Fruit fly (Drosophila melanogaster) whole organism, embryonic: ENCODE measurements around the gene CG4455.

ENCODE experiments used
- Asciz ChIP-seq: fragments of 200-800 bp; sonication (Bioruptor generic); optimal IDR thresholded peaks from 2 replicates; lab custom pipeline; 2017; ENCODE audit warnings: missing biosample characterization, mild to moderate bottlenecking, missing genetic modification characterization, missing genetic modification reagents
- CG10147 ChIP-seq: fragments of 200-800 bp; sonication (Bioruptor generic); optimal IDR thresholded peaks from 2 replicates; lab custom pipeline; 2019; ENCODE audit warnings: missing biosample characterization, mild to moderate bottlenecking, missing genetic modification characterization, moderate library complexity
- CG11504 ChIP-seq: fragments of 200-800 bp; sonication (Bioruptor generic); optimal IDR thresholded peaks from 3 replicates; lab custom pipeline; 2019; ENCODE audit warnings: missing biosample characterization, mild to moderate bottlenecking, missing genetic modification characterization, moderate library complexity
- CG11560 ChIP-seq: fragments of 200-800 bp; sonication (Bioruptor generic); IDR thresholded peaks from 3 replicates; pipeline ENCODE4 v1.3.6; 2022; ENCODE audit warnings: missing biosample characterization, missing genetic modification characterization
- CG15601 ChIP-seq: fragments of 200-800 bp; sonication (Bioruptor generic); optimal IDR thresholded peaks from 3 replicates; lab custom pipeline; 2019; ENCODE audit warnings: missing biosample characterization, mild to moderate bottlenecking, missing genetic modification characterization, moderate library complexity
- CG17385 ChIP-seq: fragments of 200-800 bp; sonication (Bioruptor generic); optimal IDR thresholded peaks from 3 replicates; lab custom pipeline; 2018; ENCODE audit warnings: missing biosample characterization, mild to moderate bottlenecking, missing genetic modification characterization
- CG17829 ChIP-seq: fragments of 200-800 bp; optimal IDR thresholded peaks from 2 replicates; lab custom pipeline; 2019; ENCODE audit warnings: missing biosample characterization, mild to moderate bottlenecking, missing genetic modification characterization, moderate library complexity
- CG2116 ChIP-seq: fragments of 200-800 bp; sonication (Bioruptor generic); optimal IDR thresholded peaks from 3 replicates; lab custom pipeline; 2018; ENCODE audit warnings: missing biosample characterization, mild to moderate bottlenecking, missing genetic modification characterization
- CG2120 ChIP-seq: fragments of 200-800 bp; sonication (Bioruptor generic); optimal IDR thresholded peaks from 3 replicates; lab custom pipeline; 2016; ENCODE audit warnings: missing biosample characterization, missing genetic modification characterization
- CG2712 ChIP-seq: fragments of 200-800 bp; optimal IDR thresholded peaks from 3 replicates; lab custom pipeline; 2019; ENCODE audit warnings: missing biosample characterization, mild to moderate bottlenecking, missing genetic modification characterization, moderate library complexity
- CG31365 ChIP-seq: fragments of 200-800 bp; sonication (Bioruptor generic); optimal IDR thresholded peaks from 2 replicates; lab custom pipeline; 2018; ENCODE audit warnings: missing biosample characterization, mild to moderate bottlenecking, missing genetic modification characterization
- CG42726 ChIP-seq: fragments of 200-800 bp; sonication (Bioruptor generic); IDR thresholded peaks from 2 replicates; pipeline ENCODE4 v1.3.6; 2022; ENCODE audit warnings: missing biosample characterization, missing genetic modification characterization; ENCODE audit not compliant: partially characterized antibody
- CG6791 ChIP-seq: fragments of 200-800 bp; sonication (Bioruptor generic); IDR thresholded peaks from 3 replicates; pipeline ENCODE4 v1.3.6; 2022; ENCODE audit warnings: missing biosample characterization, missing genetic modification characterization; ENCODE audit not compliant: partially characterized antibody
- CG7556 ChIP-seq: fragments of 200-800 bp; sonication (Bioruptor generic); optimal IDR thresholded peaks from 2 replicates; lab custom pipeline; 2017; ENCODE audit warnings: missing biosample characterization, mild to moderate bottlenecking, missing genetic modification characterization
- CG8281 ChIP-seq: fragments of 200-800 bp; sonication (Bioruptor generic); optimal IDR thresholded peaks from 2 replicates; lab custom pipeline; 2018; ENCODE audit warnings: missing biosample characterization, mild to moderate bottlenecking, missing genetic modification characterization, moderate library complexity
- CG8388 ChIP-seq: fragments of 200-800 bp; sonication (Bioruptor generic); optimal IDR thresholded peaks from 2 replicates; lab custom pipeline; 2019; ENCODE audit warnings: missing biosample characterization, mild to moderate bottlenecking, missing genetic modification characterization, moderate library complexity
- CG8924 ChIP-seq: fragments of 200-800 bp; optimal IDR thresholded peaks from 3 replicates; lab custom pipeline; 2019; ENCODE audit warnings: missing biosample characterization, mild to moderate bottlenecking, missing genetic modification characterization, moderate library complexity
- CHES-1-like ChIP-seq: fragments of 200-800 bp; sonication (Bioruptor generic); optimal IDR thresholded peaks from 2 replicates; lab custom pipeline; 2016; ENCODE audit warnings: missing biosample characterization, missing genetic modification characterization
- CTCF ChIP-seq: fragments of 200-800 bp; sonication (Bioruptor generic); optimal IDR thresholded peaks from 2 replicates; lab custom pipeline; 2017; ENCODE audit warnings: missing biosample characterization, mild to moderate bottlenecking, missing genetic modification characterization, moderate library complexity
- Doc3 ChIP-seq: fragments of 200-800 bp; sonication (Bioruptor generic); IDR thresholded peaks from 3 replicates; pipeline ENCODE4 v1.3.6; 2022; ENCODE audit warnings: missing biosample characterization, missing genetic modification characterization; ENCODE audit not compliant: partially characterized antibody
- Dp ChIP-seq: fragments of 200-800 bp; sonication (Bioruptor generic); optimal IDR thresholded peaks from 2 replicates; lab custom pipeline; 2018; ENCODE audit warnings: missing biosample characterization, mild to moderate bottlenecking, missing genetic modification characterization, moderate library complexity
- Ets97D ChIP-seq: fragments of 200-800 bp; sonication (Bioruptor generic); optimal IDR thresholded peaks from 3 replicates; lab custom pipeline; 2016; ENCODE audit warnings: missing biosample characterization, missing genetic modification characterization
- Gug ChIP-seq: fragments of 200-800 bp; sonication (Bioruptor generic); IDR thresholded peaks from 4 replicates; pipeline ENCODE4 v1.3.6; 2022; ENCODE audit warnings: missing biosample characterization, missing genetic modification characterization
- Lpt ChIP-seq: fragments of >200 bp; optimal IDR thresholded peaks from 2 replicates; lab custom pipeline; 2018; ENCODE audit warnings: missing biosample characterization, missing genetic modification characterization
- Med ChIP-seq: fragments of 200-800 bp; sonication (Bioruptor generic); peaks from one replicate; lab custom pipeline; 2016; ENCODE audit warnings: missing biosample characterization, missing genetic modification characterization, mild to moderate bottlenecking, inconsistent platforms, moderate library complexity
- Poxn ChIP-seq: fragments of 200-800 bp; sonication (Bioruptor generic); IDR thresholded peaks from 2 replicates; pipeline ENCODE4 v1.3.6; 2022; ENCODE audit warnings: missing biosample characterization, missing genetic modification characterization
- amos ChIP-seq: fragments of 200-800 bp; sonication (Bioruptor generic); IDR thresholded peaks from 2 replicates; pipeline ENCODE4 v1.3.6; 2022; ENCODE audit warnings: missing biosample characterization, missing genetic modification characterization; ENCODE audit not compliant: partially characterized antibody
- ato ChIP-seq: fragments of 200-800 bp; sonication (Bioruptor generic); IDR thresholded peaks from 2 replicates; pipeline ENCODE4 v1.3.6; 2022; ENCODE audit warnings: missing biosample characterization, missing genetic modification characterization; ENCODE audit not compliant: partially characterized antibody
- cato ChIP-seq: fragments of 200-800 bp; sonication (Bioruptor generic); optimal IDR thresholded peaks from 2 replicates; lab custom pipeline; 2016; ENCODE audit warnings: missing biosample characterization, missing genetic modification characterization, borderline replicate concordance
- chn ChIP-seq: fragments of 200-800 bp; sonication (Bioruptor generic); optimal IDR thresholded peaks from 2 replicates; lab custom pipeline; 2016; ENCODE audit warnings: missing biosample characterization, missing genetic modification characterization
- da ChIP-seq: fragments of 200-800 bp; sonication (Bioruptor generic); optimal IDR thresholded peaks from 2 replicates; lab custom pipeline; 2016; ENCODE audit warnings: missing biosample characterization, missing genetic modification characterization
- dan ChIP-seq: fragments of 200-800 bp; sonication (Bioruptor generic); IDR thresholded peaks from 2 replicates; pipeline ENCODE4 v1.3.6; 2022; ENCODE audit warnings: missing biosample characterization, missing genetic modification characterization
- emc ChIP-seq: fragments of 200-800 bp; sonication (Bioruptor generic); optimal IDR thresholded peaks from 2 replicates; lab custom pipeline; 2016; ENCODE audit warnings: missing biosample characterization, missing genetic modification characterization
- hbn ChIP-seq: fragments of 200-800 bp; sonication (Bioruptor generic); IDR thresholded peaks from 2 replicates; pipeline ENCODE4 v1.3.6; 2022; ENCODE audit warnings: missing biosample characterization, missing genetic modification characterization; ENCODE audit not compliant: partially characterized antibody
- jigr1 ChIP-seq: fragments of 200-800 bp; sonication (Bioruptor generic); IDR thresholded peaks from 3 replicates; pipeline ENCODE4 v1.3.6; 2022; ENCODE audit warnings: missing biosample characterization, missing genetic modification characterization
- ken ChIP-seq: fragments of 200-800 bp; sonication (Bioruptor generic); IDR thresholded peaks from 3 replicates; pipeline ENCODE4 v1.3.6; 2022; ENCODE audit warnings: missing biosample characterization, missing genetic modification characterization
- kni ChIP-seq: fragments of 200-800 bp; sonication (Bioruptor generic); optimal IDR thresholded peaks from 3 replicates; lab custom pipeline; 2017; ENCODE audit warnings: mild to moderate bottlenecking, missing biosample characterization, missing genetic modification reagents, missing genetic modification characterization
- knrl ChIP-seq: fragments of 200-800 bp; sonication (Bioruptor generic); IDR thresholded peaks from 3 replicates; pipeline ENCODE4 v1.3.6; 2022; ENCODE audit warnings: missing biosample characterization, missing genetic modification characterization; ENCODE audit not compliant: partially characterized antibody
- lbe ChIP-seq: fragments of 200-800 bp; sonication (Bioruptor generic); optimal IDR thresholded peaks from 2 replicates; lab custom pipeline; 2016; ENCODE audit warnings: missing biosample characterization, mild to moderate bottlenecking, missing genetic modification characterization
- nerfin-2 ChIP-seq: fragments of 200-800 bp; sonication (Bioruptor generic); IDR thresholded peaks from 2 replicates; pipeline ENCODE4 v1.3.6; 2022; ENCODE audit warnings: missing biosample characterization, missing genetic modification characterization; ENCODE audit not compliant: partially characterized antibody
- ro ChIP-seq: fragments of 200-800 bp; sonication (Bioruptor generic); IDR thresholded peaks from 2 replicates; pipeline ENCODE4 v1.3.6; 2022; ENCODE audit warnings: missing biosample characterization, missing genetic modification characterization
- scrt ChIP-seq: fragments of 200-800 bp; sonication (Bioruptor generic); optimal IDR thresholded peaks from 2 replicates; lab custom pipeline; 2018; ENCODE audit warnings: missing biosample characterization, mild to moderate bottlenecking, missing genetic modification characterization, moderate library complexity
- so ChIP-seq: fragments of 200-800 bp; sonication (Bioruptor generic); IDR thresholded peaks from 3 replicates; pipeline ENCODE4 v1.3.6; 2022; ENCODE audit warnings: missing biosample characterization, missing genetic modification characterization
- sug ChIP-seq: fragments of 200-800 bp; optimal IDR thresholded peaks from 2 replicates; lab custom pipeline; 2019; ENCODE audit warnings: missing biosample characterization, mild to moderate bottlenecking, missing genetic modification characterization, moderate library complexity
- tna ChIP-seq: fragments of 200-800 bp; sonication (Bioruptor generic); IDR thresholded peaks from 2 replicates; pipeline ENCODE4 v1.3.6; 2022; ENCODE audit warnings: missing biosample characterization, missing genetic modification characterization; ENCODE audit not compliant: partially characterized antibody
- tup ChIP-seq: fragments of 200-800 bp; sonication (Bioruptor generic); optimal IDR thresholded peaks from 2 replicates; lab custom pipeline; 2016; ENCODE audit warnings: missing biosample characterization, mild to moderate bottlenecking, missing genetic modification characterization, moderate library complexity
- tx ChIP-seq: fragments of 200-800 bp; sonication (Bioruptor generic); optimal IDR thresholded peaks from 2 replicates; lab custom pipeline; 2016; ENCODE audit warnings: missing biosample characterization, missing genetic modification characterization
- unc-4 ChIP-seq: fragments of 200-800 bp; sonication (Bioruptor generic); IDR thresholded peaks from 2 replicates; pipeline ENCODE4 v1.3.6; 2022; ENCODE audit warnings: missing biosample characterization, missing genetic modification characterization; ENCODE audit not compliant: partially characterized antibody
- zf30C ChIP-seq: fragments of 200-800 bp; sonication (Bioruptor generic); optimal IDR thresholded peaks from 3 replicates; lab custom pipeline; 2018; ENCODE audit warnings: missing biosample characterization, mild to moderate bottlenecking, missing genetic modification characterization

The CG4455 gene

dm6 chr2L:16356249-16357025, 3.7 kb downstream of the CG4455 start, which contains the start of gene CaBP1 (continued):
- TF ChIP-seq ro (no peak), amos (peak; percentile 93), Gug (no peak), sug (tag; lab: Kevin White, UChicago) (peak; percentile 4), zf30C (no peak), CG10147 (peak; percentile 19), hbn (GFP tag; lab: Robert Waterston, UW) (peak; percentile 98), tna (GFP tag; lab: Robert Waterston, UW) (peak; percentile 87), knrl (GFP tag; lab: Robert Waterston, UW) (peak; percentile 93), emc (GFP tag; lab: Kevin White, UChicago) (no peak), cato (GFP tag; lab: Kevin White, UChicago) (no peak), CHES-1-like (no peak), jigr1 (no peak), CG2116 (GFP tag; lab: Kevin White, UChicago) (peak; percentile 80), tx (GFP tag; lab: Kevin White, UChicago) (no peak), CG6791 (GFP tag; lab: Robert Waterston, UW) (peak; percentile 89), CG2712 (peak; percentile 5), dan (GFP tag; lab: Robert Waterston, UW) (no peak), CG7556 (no peak), CG2120 (GFP tag; lab: Kevin White, UChicago) (no peak), ato (GFP tag; lab: Robert Waterston, UW) (peak; percentile 81), so (no peak), CG11560 (tag; lab: Robert Waterston, UW) (no peak), Poxn (GFP tag; lab: Robert Waterston, UW) (no peak), scrt (no peak), CTCF (GFP tag; lab: Kevin White, UChicago) (peak; percentile 5), lbe (peak; percentile 21), unc-4 (GFP tag; lab: Robert Waterston, UW) (peak; percentile 98), nerfin-2 (GFP tag; lab: Robert Waterston, UW) (peak; percentile 84), CG31365 (no peak), Ets97D (GFP tag; lab: Kevin White, UChicago) (peak; percentile 42), Med (peak; percentile 71), CG17385 (GFP tag; lab: Kevin White, UChicago) (no peak), CG8924 (tag; lab: Kevin White, UChicago) (peak; percentile 54), da (GFP tag; lab: Kevin White, UChicago) (no peak), Lpt (GFP tag; lab: Kevin White, UChicago) (no peak), Doc3 (GFP tag; lab: Robert Waterston, UW) (peak; percentile 99), CG11504 (peak; percentile 15), Dp (GFP tag; lab: Kevin White, UChicago) (peak; percentile 88), CG15601 (tag; lab: Kevin White, UChicago) (peak; percentile 21), CG8388 (GFP tag; lab: Kevin White, UChicago) (no peak), CG17829 (tag; lab: Kevin White, UChicago) (peak; percentile 31), chn (GFP tag; lab: Kevin White, UChicago) (no peak), kni (GFP tag; lab: Kevin White, UChicago) (no peak), Asciz (no peak), tup (GFP tag; lab: Kevin White, UChicago) (no peak), CG8281 (tag; lab: Kevin White, UChicago) (no peak), ken (GFP tag; lab: Robert Waterston, UW) (no peak), CG42726 (peak; percentile 62; the same call in 1 of the 2 replicates)
